Fruit fly (Drosophila melanogaster) whole organism, pupa: Measurements from ENCODE around the gene Dscam3.
A peak's percentile ranks its signal among the peaks of the same experiment; 100 is the strongest.

Source experiments
- CG10348 ChIP-seq: fragments of 200-800 bp; sonication (Bioruptor generic); IDR thresholded peaks from 2 replicates; pipeline ENCODE4 v1.3.6; 2022; ENCODE audit warnings: missing biosample characterization, missing genetic modification characterization
- CG17806 ChIP-seq: fragments of 200-800 bp; sonication (Bioruptor generic); optimal IDR thresholded peaks from 2 replicates; lab custom pipeline; 2018; ENCODE audit warnings: missing biosample characterization, mild to moderate bottlenecking, missing genetic modification characterization, moderate library complexity
- CG32121 ChIP-seq: fragments of 200-800 bp; sonication (Bioruptor generic); IDR thresholded peaks from 2 replicates; pipeline ENCODE4 v1.3.6; 2022; ENCODE audit warnings: missing biosample characterization, missing genetic modification characterization
- CG34367 ChIP-seq: fragments of 200-800 bp; sonication (Bioruptor generic); optimal IDR thresholded peaks from 2 replicates; lab custom pipeline; 2018; ENCODE audit warnings: missing biosample characterization, mild to moderate bottlenecking, missing genetic modification characterization
- CG4496 ChIP-seq: fragments of 200-800 bp; sonication (Bioruptor generic); IDR thresholded peaks from 3 replicates; pipeline ENCODE4 v1.3.6; 2022; ENCODE audit warnings: missing biosample characterization, missing genetic modification characterization
- CG8159 ChIP-seq: fragments of 200-800 bp; sonication (Bioruptor generic); optimal IDR thresholded peaks from 3 replicates; lab custom pipeline; 2018; ENCODE audit warnings: missing biosample characterization, mild to moderate bottlenecking, missing genetic modification characterization, moderate library complexity
- CG8301 ChIP-seq: fragments of 200-800 bp; sonication (Bioruptor generic); optimal IDR thresholded peaks from 2 replicates; lab custom pipeline; 2018; ENCODE audit warnings: missing biosample characterization, mild to moderate bottlenecking, missing genetic modification characterization
- EcR ChIP-seq: fragments of 200-800 bp; sonication (Bioruptor generic); optimal IDR thresholded peaks from 3 replicates; lab custom pipeline; 2019; ENCODE audit warnings: missing biosample characterization, missing genetic modification characterization, mild to moderate bottlenecking, moderate library complexity, missing genetic modification reagents
- Pif1A ChIP-seq: fragments of 200-800 bp; sonication (Bioruptor generic); optimal IDR thresholded peaks from 3 replicates; lab custom pipeline; 2016; ENCODE audit warnings: missing biosample characterization, missing genetic modification characterization
- fd96Ca ChIP-seq: fragments of 200-800 bp; sonication (Bioruptor generic); IDR thresholded peaks from 3 replicates; pipeline ENCODE4 v1.3.6; 2022; ENCODE audit warnings: missing biosample characterization, missing genetic modification characterization
- gl ChIP-seq: fragments of 200-800 bp; sonication (Bioruptor generic); optimal IDR thresholded peaks from 2 replicates; lab custom pipeline; 2018; ENCODE audit warnings: missing biosample characterization, mild to moderate bottlenecking, missing genetic modification characterization
- rn ChIP-seq: fragments of 200-800 bp; sonication (Bioruptor generic); IDR thresholded peaks from 2 replicates; pipeline ENCODE4 v1.3.6; 2022; ENCODE audit warnings: missing biosample characterization, missing genetic modification characterization

dm6 chr3R:17501108-17501507 lies 4.4 kb downstream of the Dscam3 start:
- TF ChIP-seq rn (GFP tag; lab: Robert Waterston, UW) (no peak), CG17806 (tag; lab: Kevin White, UChicago) (peak; percentile 56), gl (tag; lab: Kevin White, UChicago) (peak; percentile 23), CG8301 (peak; percentile 44), CG10348 (GFP tag; lab: Robert Waterston, UW) (no peak), Pif1A (peak; percentile 52), fd96Ca (GFP tag; lab: Robert Waterston, UW) (0 out of 3 replicates have a peak, but pooled peaks have one; percentile 41), CG32121 (GFP tag; lab: Robert Waterston, UW) (no peak), CG4496 (GFP tag; lab: Robert Waterston, UW) (peak; percentile 77), EcR (GFP tag; lab: Kevin White, UChicago) (no peak), CG8159 (peak; percentile 74), CG34367 (tag; lab: Kevin White, UChicago) (peak; percentile 61)
